Worm (Caenorhabditis elegans): ENCODE data around the gene cpx-2.

DNA sequence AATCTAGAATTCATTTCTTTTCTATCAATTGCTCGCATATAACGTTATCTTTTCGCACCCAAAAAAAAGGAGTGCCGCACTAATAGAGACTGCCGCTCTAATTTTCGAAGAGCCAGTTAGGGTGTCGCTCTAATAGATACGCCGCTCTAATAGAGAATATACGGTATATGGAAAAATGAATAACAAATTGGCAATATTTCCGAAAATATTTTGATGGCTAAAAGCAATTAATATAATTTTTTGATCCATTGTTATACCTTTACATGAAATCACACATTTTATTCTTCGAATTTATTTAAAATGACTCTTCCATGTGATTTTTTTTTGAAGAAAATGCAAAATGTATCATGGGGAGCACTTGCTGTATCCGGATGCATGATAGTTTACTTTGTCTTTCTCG lies 6.9 kb upstream of the cpx-2 start, which contains the start of gene K03A11.4:
- TF ChIP-seq lsy-2 (tag; optimal IDR thresholded peaks at IDR 0.05), result no peak
- TF ChIP-seq egl-13 (tag; optimal IDR thresholded peaks at IDR 0.05), result no peak
- no peak for TF ChIP-seq unc-130 (tag; optimal IDR thresholded peaks at IDR 0.05)
- TF ChIP-seq nhr-12 (tag; optimal IDR thresholded peaks at IDR 0.05), result no peak
- no peak for TF ChIP-seq nhr-84 (tag; optimal IDR thresholded peaks at IDR 0.05)
- no peak for TF ChIP-seq ama-1 (optimal IDR thresholded peaks at IDR 0.05)
- no peak for TF ChIP-seq sup-37 (GFP tag; optimal IDR thresholded peaks at IDR 0.05)
- TF ChIP-seq blmp-1 (tag; optimal IDR thresholded peaks at IDR 0.05), result no peak
- TF ChIP-seq irx-1 (tag; optimal IDR thresholded peaks at IDR 0.05), result no peak
- TF ChIP-seq elt-3 (tag; optimal IDR thresholded peaks at IDR 0.05), result no peak
- no peak for TF ChIP-seq lir-3 (tag; optimal IDR thresholded peaks at IDR 0.05; ENCODE audit: poor library complexity)

All from whole organism, L1 larva.